Fruit fly (Drosophila melanogaster) whole organism, prepupa: ENCODE measurements around the gene CG15047.

Experiments used
- Blimp-1 ChIP-seq: fragments of 200-800 bp; sonication (Bioruptor generic); optimal IDR thresholded peaks from 3 replicates; lab custom pipeline; 2017; ENCODE audit warnings: missing biosample characterization, missing genetic modification characterization, mild to moderate bottlenecking, moderate library complexity, missing genetic modification reagents
- CG10669 ChIP-seq: fragments of 200-800 bp; sonication (Bioruptor generic); optimal IDR thresholded peaks from 3 replicates; lab custom pipeline; 2018; ENCODE audit warnings: missing biosample characterization, mild to moderate bottlenecking, missing genetic modification characterization, moderate library complexity
- CG11294 ChIP-seq: fragments of 200-800 bp; sonication (Bioruptor generic); IDR thresholded peaks from 2 replicates; pipeline ENCODE4 v1.3.6; 2022; ENCODE audit warnings: missing biosample characterization, missing genetic modification characterization
- CG11902 ChIP-seq: fragments of 200-800 bp; sonication (Bioruptor generic); optimal IDR thresholded peaks from 3 replicates; lab custom pipeline; 2016; ENCODE audit warnings: missing biosample characterization, missing genetic modification characterization
- CG1621 ChIP-seq: fragments of 200-800 bp; sonication (Bioruptor generic); optimal IDR thresholded peaks from 3 replicates; lab custom pipeline; 2018; ENCODE audit warnings: missing biosample characterization, mild to moderate bottlenecking, missing genetic modification characterization
- CG16779 ChIP-seq: fragments of 200-800 bp; sonication (Bioruptor generic); optimal IDR thresholded peaks from 3 replicates; lab custom pipeline; 2017; ENCODE audit warnings: missing biosample characterization, mild to moderate bottlenecking, missing genetic modification characterization
- CG3032 ChIP-seq: fragments of 200-800 bp; optimal IDR thresholded peaks from 2 replicates; lab custom pipeline; 2019; ENCODE audit warnings: missing biosample characterization, mild to moderate bottlenecking, missing genetic modification characterization, moderate library complexity
- CG31627 ChIP-seq: fragments of 200-800 bp; sonication (Bioruptor generic); optimal IDR thresholded peaks from 3 replicates; lab custom pipeline; 2016; ENCODE audit warnings: missing biosample characterization, missing genetic modification characterization
- CG32006 ChIP-seq: fragments of 200-800 bp; sonication (Bioruptor generic); optimal IDR thresholded peaks from 3 replicates; lab custom pipeline; 2017; ENCODE audit warnings: missing biosample characterization, mild to moderate bottlenecking, missing genetic modification characterization
- CG4318 ChIP-seq: fragments of 200-800 bp; sonication (Bioruptor generic); optimal IDR thresholded peaks from 3 replicates; lab custom pipeline; 2017; ENCODE audit warnings: missing biosample characterization, mild to moderate bottlenecking, missing genetic modification characterization
- CG6792 ChIP-seq: fragments of 200-800 bp; sonication (Bioruptor generic); optimal IDR thresholded peaks from 3 replicates; lab custom pipeline; 2016; ENCODE audit warnings: missing biosample characterization, missing genetic modification characterization
- CG6808 ChIP-seq: fragments of 200-800 bp; sonication (Bioruptor generic); optimal IDR thresholded peaks from 3 replicates; lab custom pipeline; 2017; ENCODE audit warnings: missing biosample characterization, missing genetic modification characterization, mild to moderate bottlenecking, moderate library complexity, missing genetic modification reagents
- CG8119 ChIP-seq: fragments of 200-800 bp; sonication (Bioruptor generic); IDR thresholded peaks from 3 replicates; pipeline ENCODE4 v1.3.6; 2022; ENCODE audit warnings: missing biosample characterization, missing genetic modification characterization
- CG9139 ChIP-seq: fragments of 200-800 bp; sonication (Bioruptor generic); optimal IDR thresholded peaks from 3 replicates; lab custom pipeline; 2017; ENCODE audit warnings: missing biosample characterization, mild to moderate bottlenecking, missing genetic modification characterization
- Eip75B ChIP-seq: fragments of 200-800 bp; sonication (Bioruptor generic); optimal IDR thresholded peaks from 3 replicates; lab custom pipeline; 2016; ENCODE audit warnings: missing biosample characterization, missing genetic modification characterization
- Eip93F ChIP-seq: fragments of 200-800 bp; sonication (Bioruptor generic); optimal IDR thresholded peaks from 2 replicates; lab custom pipeline; 2016; ENCODE audit warnings: missing biosample characterization, mild to moderate bottlenecking, missing genetic modification characterization
- Ets21C ChIP-seq: fragments of 200-800 bp; sonication (Bioruptor generic); optimal IDR thresholded peaks from 3 replicates; lab custom pipeline; 2016; ENCODE audit warnings: missing biosample characterization, missing genetic modification characterization
- Ets96B ChIP-seq: fragments of 200-800 bp; optimal IDR thresholded peaks from 2 replicates; lab custom pipeline; 2019; ENCODE audit warnings: missing biosample characterization, mild to moderate bottlenecking, missing genetic modification characterization, moderate library complexity
- Hr38 ChIP-seq: sonication (Bioruptor generic); optimal IDR thresholded peaks from 2 replicates; lab custom pipeline; 2016; ENCODE audit warnings: missing biosample characterization, missing genetic modification characterization
- Hr39 ChIP-seq: fragments of 200-800 bp; sonication (Bioruptor generic); optimal IDR thresholded peaks from 2 replicates; lab custom pipeline; 2016; ENCODE audit warnings: missing biosample characterization, missing genetic modification characterization
- Smox ChIP-seq: fragments of 200-800 bp; sonication (Bioruptor generic); optimal IDR thresholded peaks from 3 replicates; lab custom pipeline; 2016; ENCODE audit warnings: missing biosample characterization, missing genetic modification characterization
- Sox14 ChIP-seq: fragments of 200-800 bp; sonication (Bioruptor generic); optimal IDR thresholded peaks from 3 replicates; lab custom pipeline; 2016; ENCODE audit warnings: missing biosample characterization, missing genetic modification characterization
- acj6 ChIP-seq: fragments of 200-800 bp; sonication (Bioruptor generic); optimal IDR thresholded peaks from 3 replicates; lab custom pipeline; 2016; ENCODE audit warnings: missing biosample characterization, missing genetic modification characterization
- dsx ChIP-seq: fragments of 200-800 bp; optimal IDR thresholded peaks from 3 replicates; lab custom pipeline; 2019; ENCODE audit warnings: missing biosample characterization, mild to moderate bottlenecking, missing genetic modification characterization, moderate library complexity; ENCODE audit not compliant: poor library complexity, severe bottlenecking
- eg ChIP-seq: fragments of 200-800 bp; sonication (Bioruptor generic); IDR thresholded peaks from 3 replicates; pipeline ENCODE4 v1.3.6; 2022; ENCODE audit warnings: missing biosample characterization, missing genetic modification characterization
- esn ChIP-seq: fragments of 200-800 bp; sonication (Bioruptor generic); optimal IDR thresholded peaks from 2 replicates; lab custom pipeline; 2016; ENCODE audit warnings: missing biosample characterization, mild to moderate bottlenecking, missing genetic modification characterization, moderate library complexity
- fd59A ChIP-seq: fragments of 200-800 bp; sonication (Bioruptor generic); optimal IDR thresholded peaks from 2 replicates; lab custom pipeline; 2017; ENCODE audit warnings: missing biosample characterization, mild to moderate bottlenecking, missing genetic modification characterization, missing genetic modification reagents
- net ChIP-seq: fragments of 200-800 bp; sonication (Bioruptor generic); optimal IDR thresholded peaks from 3 replicates; lab custom pipeline; 2016; ENCODE audit warnings: missing biosample characterization, missing genetic modification characterization
- pdm3 ChIP-seq: fragments of 200-800 bp; sonication (Bioruptor generic); optimal IDR thresholded peaks from 3 replicates; lab custom pipeline; 2016; ENCODE audit warnings: missing biosample characterization, missing genetic modification characterization
- salr ChIP-seq, 2 experiments: fragments of 200-800 bp; sonication (Bioruptor generic); optimal IDR thresholded peaks; 3 replicates each; lab custom pipeline; 2016 to 2018; ENCODE audit warnings: missing biosample characterization in 2 of 2, missing genetic modification characterization in 2 of 2, mild to moderate bottlenecking in 1 of 2
- spab ChIP-seq: fragments of 200-800 bp; sonication (Bioruptor generic); optimal IDR thresholded peaks from 2 replicates; lab custom pipeline; 2017; ENCODE audit warnings: missing biosample characterization, mild to moderate bottlenecking, missing genetic modification characterization, missing genetic modification reagents
- ss ChIP-seq, 2 experiments: fragments of 200-800 bp; sonication (Bioruptor generic); optimal IDR thresholded peaks; 2 replicates in 1 of 2; 3 replicates in 1 of 2; lab custom pipeline; 2017 to 2018; ENCODE audit warnings: mild to moderate bottlenecking in 2 of 2, missing biosample characterization in 2 of 2, missing genetic modification characterization in 2 of 2, moderate library complexity in 1 of 2
- vri ChIP-seq: fragments of 200-800 bp; sonication (Bioruptor generic); optimal IDR thresholded peaks from 3 replicates; lab custom pipeline; 2016; ENCODE audit warnings: missing biosample characterization, mild to moderate bottlenecking, missing genetic modification characterization

The CG15047 gene

dm6 chrX:18506639-18507528 lies 21.6 kb upstream of the CG15047 start (continued):
- TF ChIP-seq Ets21C (GFP tag; lab: Kevin White, UChicago) (peak; percentile 42), CG16779 (tag; lab: Kevin White, UChicago) (peak; percentile 45), spab (peak; percentile 52), Eip75B (GFP tag; lab: Kevin White, UChicago) (peak; percentile 70), CG1621 (peak; percentile 56), CG9139 (GFP tag; lab: Kevin White, UChicago) (no peak), Hr39 (GFP tag; lab: Kevin White, UChicago) (peak; percentile 59), CG6792 (peak; percentile 61), dsx (GFP tag; lab: Kevin White, UChicago) (peak; percentile 47), CG11902 (GFP tag; lab: Kevin White, UChicago) (peak; percentile 52), CG31627 (peak; percentile 55), Eip93F (GFP tag; lab: Kevin White, UChicago) (peak; percentile 11), Smox (peak; percentile 67), acj6 (peak; percentile 65), esn (GFP tag; lab: Kevin White, UChicago) (peak; percentile 72)

- TF ChIP-seq eg (GFP tag; lab: Robert Waterston, UW) = no peak
- no peak for TF ChIP-seq pdm3 (GFP tag; lab: Kevin White, UChicago)
- TF ChIP-seq ss (GFP tag; optimal IDR thresholded peaks at IDR 0.05; lab: Kevin White, UChicago) = no peak
- no peak for TF ChIP-seq CG32006
- no peak for TF ChIP-seq CG10669 (GFP tag; lab: Kevin White, UChicago)
- TF ChIP-seq Blimp-1 (GFP tag; lab: Kevin White, UChicago) = no peak
- no peak for TF ChIP-seq Sox14
- TF ChIP-seq CG3032 = no peak
- TF ChIP-seq net (GFP tag; lab: Kevin White, UChicago) = no peak
- no peak for TF ChIP-seq fd59A (GFP tag; lab: Kevin White, UChicago)
- no peak for TF ChIP-seq CG4318 (GFP tag; lab: Kevin White, UChicago)
- TF ChIP-seq CG31627 = no peak
- no peak for TF ChIP-seq Ets96B (tag; lab: Kevin White, UChicago)
- TF ChIP-seq salr (GFP tag; optimal IDR thresholded peaks at IDR 0.05; lab: Kevin White, UChicago) = no peak
- no peak for TF ChIP-seq CG11902 (GFP tag; lab: Kevin White, UChicago)
- TF ChIP-seq, all 60 proteins: peak for 0
Observed at dm6 chrX:18508565-18508964, 19.9 kb upstream of the CG15047 start.

- TF ChIP-seq CG3032 (no peak), vri (GFP tag; lab: Kevin White, UChicago) (peak; percentile 5)
- TF ChIP-seq, all 60 proteins: peak for 1
Observed at dm6 chrX:18509430-18509829, 19.1 kb upstream of the CG15047 start.

DNA sequence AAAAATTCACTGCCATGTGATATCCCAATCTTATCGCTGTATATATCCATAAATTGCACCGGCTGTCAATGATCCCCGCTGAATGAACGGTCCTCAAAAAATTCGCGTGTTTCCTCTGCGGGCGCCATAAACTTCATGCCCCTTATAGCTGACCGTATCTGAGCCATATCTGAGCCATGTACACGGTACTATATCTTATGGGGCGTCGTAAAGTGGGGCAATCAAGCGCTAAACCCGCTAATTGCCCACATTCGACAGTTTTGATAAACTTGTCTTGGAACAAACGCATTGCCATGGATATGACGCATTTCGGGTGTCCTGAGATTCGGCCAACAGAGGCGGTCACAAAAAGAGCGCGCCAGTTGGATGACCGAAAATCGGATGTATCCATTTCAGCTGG lies 17.6 kb upstream of the CG15047 start:
- TF ChIP-seq CG6808 (GFP tag; lab: Kevin White, UChicago) = no peak
- no peak for TF ChIP-seq Hr39 (GFP tag; lab: Kevin White, UChicago)
- TF ChIP-seq CG11294 (GFP tag; lab: Robert Waterston, UW) = no peak
- no peak for TF ChIP-seq CG8119 (GFP tag; lab: Robert Waterston, UW)
- TF ChIP-seq Eip75B (GFP tag; lab: Kevin White, UChicago) = no peak
- TF ChIP-seq CG3032 = no peak
- TF ChIP-seq Eip93F (GFP tag; lab: Kevin White, UChicago) = no peak
- TF ChIP-seq Hr38 = no peak
